Fruit fly (Drosophila melanogaster): ENCODE data around the gene Kots.
A peak's percentile ranks its signal among the peaks of the same experiment; 100 is the strongest.

Kots gene

DNA sequence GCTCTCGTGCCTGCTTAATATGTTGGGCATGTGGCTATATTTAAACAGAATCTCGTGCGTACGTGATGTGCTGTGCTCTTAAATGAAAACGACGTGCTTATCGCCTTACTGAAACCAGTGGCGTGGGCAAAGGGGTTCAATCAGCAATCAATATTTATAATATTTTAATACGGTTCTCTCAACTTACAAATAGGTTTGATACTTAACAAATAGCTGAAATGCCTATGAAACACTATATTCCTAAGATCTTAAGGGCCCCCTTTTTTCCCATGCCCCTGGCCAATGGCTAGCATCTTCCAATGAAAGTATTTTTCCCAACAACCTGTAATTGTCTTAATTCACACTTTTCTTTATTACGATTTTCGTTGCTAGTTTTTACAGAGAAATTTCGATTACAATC, 48.3 kb downstream of the Kots start (continued):
- no peak for TF ChIP-seq CG14860 (GFP tag; IDR thresholded peaks at IDR 0.05; ENCODE audit: partially characterized antibody)
- TF ChIP-seq CG30020 (tag; optimal IDR thresholded peaks at IDR 0.05), result peak; percentile 4
- TF ChIP-seq CG7556 (GFP tag; optimal IDR thresholded peaks at IDR 0.05), result peak; percentile 65
- peak; percentile 69 for TF ChIP-seq PHDP (tag; optimal IDR thresholded peaks at IDR 0.05)
- TF ChIP-seq ewg (GFP tag; optimal IDR thresholded peaks at IDR 0.05), result peak; percentile 45
- TF ChIP-seq CG15514 (GFP tag; optimal IDR thresholded peaks at IDR 0.05), result peak; percentile 32
- TF ChIP-seq CG1792 (GFP tag; optimal IDR thresholded peaks at IDR 0.05), result no peak
- TF ChIP-seq Ptx1 (GFP tag; IDR thresholded peaks at IDR 0.05), result peak; percentile 75
- TF ChIP-seq CG7786 (GFP tag; optimal IDR thresholded peaks at IDR 0.05), result no peak
- TF ChIP-seq CG10267 (tag; optimal IDR thresholded peaks at IDR 0.05), result peak; percentile 70
- TF ChIP-seq CG9609 (GFP tag; optimal IDR thresholded peaks at IDR 0.05), result no peak
- no peak for TF ChIP-seq jigr1 (GFP tag; IDR thresholded peaks at IDR 0.05)
- peak; percentile 78 for TF ChIP-seq CG3726 (GFP tag; IDR thresholded peaks at IDR 0.05)
- no peak for TF ChIP-seq mirr (GFP tag; optimal IDR thresholded peaks at IDR 0.05)
- no peak for TF ChIP-seq Bgb (GFP tag; IDR thresholded peaks at IDR 0.05; ENCODE audit: partially characterized antibody)
- TF ChIP-seq CG3995 (GFP tag; optimal IDR thresholded peaks at IDR 0.05), result no peak
- peak; percentile 6 for TF ChIP-seq kah (GFP tag; optimal IDR thresholded peaks at IDR 0.05)
- peak; percentile 75 for TF ChIP-seq grau (tag; optimal IDR thresholded peaks at IDR 0.05)
- TF ChIP-seq ken (GFP tag; IDR thresholded peaks at IDR 0.05), result peak; percentile 70; the same call in 2 of the 3 replicates
- peak; percentile 83 for TF ChIP-seq NFAT (GFP tag; IDR thresholded peaks at IDR 0.05)
- peak; percentile 77 for TF ChIP-seq CG32767 (GFP tag; IDR thresholded peaks at IDR 0.05)
- TF ChIP-seq CG13296 (GFP tag; optimal IDR thresholded peaks at IDR 0.05), result peak; percentile 13
- peak; percentile 85 for TF ChIP-seq lmd (GFP tag; IDR thresholded peaks at IDR 0.05)
- TF ChIP-seq Med (GFP tag), result peak; percentile 89
- no peak for TF ChIP-seq p53 (GFP tag; optimal IDR thresholded peaks at IDR 0.05)
- TF ChIP-seq Jarid2 (GFP tag; optimal IDR thresholded peaks at IDR 0.05), result peak; percentile 49
- no peak for TF ChIP-seq cg (GFP tag; optimal IDR thresholded peaks at IDR 0.05)
- peak; percentile 76 for TF ChIP-seq CG2678 (tag; optimal IDR thresholded peaks at IDR 0.05)
- peak; percentile 68 for TF ChIP-seq CG7372 (GFP tag; IDR thresholded peaks at IDR 0.05)
- no peak for TF ChIP-seq CG10565 (GFP tag; optimal IDR thresholded peaks at IDR 0.05)
- TF ChIP-seq cad (GFP tag; optimal IDR thresholded peaks at IDR 0.05), result no peak
- TF ChIP-seq Stat92E (GFP tag; optimal IDR thresholded peaks at IDR 0.05), result peak in 1 of 3 experiments; percentile 91
- TF ChIP-seq Fer2 (tag; optimal IDR thresholded peaks at IDR 0.05), result peak; percentile 40
- TF ChIP-seq en (GFP tag; optimal IDR thresholded peaks at IDR 0.05), result peak; percentile 36
- peak; percentile 57 for TF ChIP-seq CG2875 (GFP tag; optimal IDR thresholded peaks at IDR 0.05)
- TF ChIP-seq cato (GFP tag; optimal IDR thresholded peaks at IDR 0.05; ENCODE audit: borderline replicate concordance), result peak; percentile 50
- TF ChIP-seq BtbVII (GFP tag; optimal IDR thresholded peaks at IDR 0.05), result no peak
- TF ChIP-seq jing (GFP tag; optimal IDR thresholded peaks at IDR 0.05), result peak; percentile 20
- peak; percentile 56 for TF ChIP-seq ind (GFP tag; optimal IDR thresholded peaks at IDR 0.05)
- 0 out of 3 replicates have a peak, but pooled peaks have one; percentile 46 for TF ChIP-seq CG11560 (tag; IDR thresholded peaks at IDR 0.05)
- TF ChIP-seq Dip3 (GFP tag; optimal IDR thresholded peaks at IDR 0.05), result peak; percentile 20
- peak; percentile 55 for TF ChIP-seq Meics (GFP tag; optimal IDR thresholded peaks at IDR 0.05)
- peak; percentile 39 for TF ChIP-seq Camta (GFP tag; optimal IDR thresholded peaks at IDR 0.05)
- TF ChIP-seq CG6272 (GFP tag; IDR thresholded peaks at IDR 0.05), result peak; percentile 60
- peak; percentile 48 for TF ChIP-seq CG3281 (GFP tag; optimal IDR thresholded peaks at IDR 0.05)
- TF ChIP-seq CG4617 (GFP tag; optimal IDR thresholded peaks at IDR 0.05; ENCODE audit: borderline replicate concordance), result peak; percentile 8
- TF ChIP-seq CG5180 (GFP tag; optimal IDR thresholded peaks at IDR 0.05), result peak; percentile 23
- TF ChIP-seq nerfin-2 (GFP tag; IDR thresholded peaks at IDR 0.05; ENCODE audit: partially characterized antibody), result no peak
- peak; percentile 5 for TF ChIP-seq ERR (GFP tag; optimal IDR thresholded peaks at IDR 0.05)
- TF ChIP-seq nom (GFP tag; optimal IDR thresholded peaks at IDR 0.05), result peak; percentile 69
